Worm (Caenorhabditis elegans): ENCODE measurements around the gene F14H12.6.

- TF ChIP-seq mab-5 (tag; optimal IDR thresholded peaks at IDR 0.05) (no peak), elt-1 (tag; optimal IDR thresholded peaks at IDR 0.05) (no peak), unc-39 (tag; optimal IDR thresholded peaks at IDR 0.05) (no peak)
Measured at ce11 chrX:4328816-4329215, 28.6 kb downstream of the F14H12.6 start, which contains the start of gene C24A8.5.

All from whole organism, L2 larva.